Fruit fly (Drosophila melanogaster): ENCODE results near the gene CG10405.

DNA sequence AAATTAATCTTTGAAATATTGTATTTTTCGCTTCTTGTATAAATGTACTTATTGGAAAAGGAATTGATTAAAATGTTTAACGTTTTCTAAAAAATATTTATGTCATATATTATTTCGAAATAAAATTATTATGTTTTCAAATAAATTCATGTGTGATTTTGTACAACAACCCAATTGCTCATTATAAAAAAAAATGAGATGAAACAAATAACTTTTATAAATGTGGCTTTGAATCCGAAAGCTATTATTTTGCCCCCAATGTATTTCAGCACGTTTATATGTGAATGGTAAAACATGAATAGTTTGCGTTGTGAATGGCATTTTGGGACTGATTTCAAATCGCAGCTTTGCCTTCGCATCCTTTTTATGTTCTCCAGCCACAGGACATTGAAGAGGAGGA is 19.7 kb upstream of the CG10405 start, which contains the start of gene CG14881:
- TF ChIP-seq Myc (optimal IDR thresholded peaks at IDR 0.05) = no peak
- no peak for TF ChIP-seq ttk (optimal IDR thresholded peaks at IDR 0.05)
- no peak for TF ChIP-seq psq (optimal IDR thresholded peaks at IDR 0.05)
- TF ChIP-seq Sin3A (optimal IDR thresholded peaks at IDR 0.05) = no peak
- no peak for TF ChIP-seq h (optimal IDR thresholded peaks at IDR 0.05)
- no peak for TF ChIP-seq insv (optimal IDR thresholded peaks at IDR 0.05)

Data from Kc167 (cell line).